Fruit fly (Drosophila melanogaster): ENCODE results near the gene CG9016.

Gene CG9016

DNA sequence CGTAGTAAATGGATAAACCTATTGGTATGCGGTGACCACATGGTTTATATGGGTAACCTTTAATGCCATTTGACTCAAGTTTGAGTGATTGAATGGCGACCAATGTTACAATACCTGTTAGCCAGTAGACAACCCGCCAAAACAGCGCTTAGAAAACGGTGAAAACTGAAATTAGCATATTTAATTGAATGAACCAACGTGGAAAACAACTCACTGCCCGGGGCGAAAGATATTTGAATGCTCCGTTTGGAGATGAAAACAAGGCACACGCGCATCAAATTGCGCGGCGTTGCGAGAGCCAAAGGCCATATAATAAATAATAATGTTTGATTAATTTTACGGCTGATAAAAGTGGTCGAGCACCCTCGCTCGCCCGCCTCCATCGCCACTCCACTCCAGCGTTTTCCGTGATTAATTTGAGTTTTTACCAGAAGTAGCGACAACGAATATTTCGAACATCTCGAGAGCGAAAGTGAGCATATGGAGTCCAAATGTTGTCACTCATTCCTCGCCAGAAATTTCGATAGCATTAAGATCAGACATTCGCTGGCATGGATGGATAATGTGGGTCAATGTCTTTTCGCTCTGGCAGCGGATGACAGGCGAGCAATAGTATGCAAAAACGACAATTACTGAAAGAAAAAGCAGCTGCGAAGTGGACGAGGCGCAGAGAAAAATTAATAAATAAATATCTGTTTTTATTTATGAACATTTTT lies 47.8 kb upstream of the CG9016 start (continued):
- TF ChIP-seq wek (GFP tag; optimal IDR thresholded peaks at IDR 0.05) (no peak), Dip3 (GFP tag; optimal IDR thresholded peaks at IDR 0.05) (no peak), CG4282 (GFP tag; optimal IDR thresholded peaks at IDR 0.05) (no peak), disco-r (GFP tag; optimal IDR thresholded peaks at IDR 0.05) (no peak), B-H2 (GFP tag; optimal IDR thresholded peaks at IDR 0.05) (no peak), CG13775 (GFP tag; optimal IDR thresholded peaks at IDR 0.05) (no peak), C15 (GFP tag; IDR thresholded peaks at IDR 0.05) (no peak), PHDP (tag; optimal IDR thresholded peaks at IDR 0.05) (no peak), fd102C (GFP tag; optimal IDR thresholded peaks at IDR 0.05) (no peak), CG14667 (GFP tag; IDR thresholded peaks at IDR 0.05) (no peak), lab (GFP tag; optimal IDR thresholded peaks at IDR 0.05) (peak; percentile 20), CG31388 (GFP tag; optimal IDR thresholded peaks at IDR 0.05) (no peak), CG34224 (GFP tag; IDR thresholded peaks at IDR 0.05; ENCODE audit: partially characterized antibody) (no peak), vvl (GFP tag; IDR thresholded peaks at IDR 0.05) (peak; percentile 53; the same call in 1 of the 2 replicates), Taf1 (GFP tag; IDR thresholded peaks at IDR 0.05) (no peak), sd (tag; optimal IDR thresholded peaks at IDR 0.05) (peak; percentile 55), cas (GFP tag; IDR thresholded peaks at IDR 0.05) (no peak), HLH3B (GFP tag; IDR thresholded peaks at IDR 0.05) (no peak), Sox100B (GFP tag; optimal IDR thresholded peaks at IDR 0.05) (no peak), CG13123 (GFP tag; optimal IDR thresholded peaks at IDR 0.05) (no peak), kay (GFP tag; optimal IDR thresholded peaks at IDR 0.05) (no peak), bcd (GFP tag; optimal IDR thresholded peaks at IDR 0.05) (no peak), unc-4 (GFP tag; IDR thresholded peaks at IDR 0.05; ENCODE audit: partially characterized antibody) (no peak), sens (GFP tag) (peak; percentile 46), amos (GFP tag; IDR thresholded peaks at IDR 0.05; ENCODE audit: partially characterized antibody) (no peak), CG10959 (GFP tag; IDR thresholded peaks at IDR 0.05) (no peak), crol (GFP tag; IDR thresholded peaks at IDR 0.05) (peak; percentile 42; the same call in 1 of the 2 replicates), CG18011 (GFP tag; optimal IDR thresholded peaks at IDR 0.05) (no peak), al (GFP tag; IDR thresholded peaks at IDR 0.05) (no peak), CG15514 (GFP tag; optimal IDR thresholded peaks at IDR 0.05) (no peak), twi (tag; optimal IDR thresholded peaks at IDR 0.05) (peak; percentile 76), cg (GFP tag; optimal IDR thresholded peaks at IDR 0.05) (no peak), repo (GFP tag; optimal IDR thresholded peaks at IDR 0.05) (no peak), CG12769 (tag; optimal IDR thresholded peaks at IDR 0.05) (peak; percentile 49), CG6654 (GFP tag; optimal IDR thresholded peaks at IDR 0.05) (no peak), onecut (GFP tag; IDR thresholded peaks at IDR 0.05) (no peak), Optix (GFP tag; IDR thresholded peaks at IDR 0.05) (no peak), HLHmδ (GFP tag; optimal IDR thresholded peaks at IDR 0.05) (no peak), CG31224 (GFP tag; IDR thresholded peaks at IDR 0.05) (no peak), salm (tag; optimal IDR thresholded peaks at IDR 0.05) (peak; percentile 30), CG32772 (GFP tag; IDR thresholded peaks at IDR 0.05) (no peak), tx (GFP tag; optimal IDR thresholded peaks at IDR 0.05) (no peak), CG14014 (GFP tag; IDR thresholded peaks at IDR 0.05) (no peak), lov (optimal IDR thresholded peaks at IDR 0.05) (no peak), lov (GFP tag; IDR thresholded peaks at IDR 0.05) (0 out of 3 replicates have a peak, but pooled peaks have one; percentile 14), ftz-f1 (GFP tag; optimal IDR thresholded peaks at IDR 0.05) (no peak), CG12299 (tag; optimal IDR thresholded peaks at IDR 0.05) (no peak), CG2875 (GFP tag; optimal IDR thresholded peaks at IDR 0.05) (no peak), CG14860 (GFP tag; IDR thresholded peaks at IDR 0.05; ENCODE audit: partially characterized antibody) (no peak), CG4328 (GFP tag; optimal IDR thresholded peaks at IDR 0.05) (no peak)

All from whole organism, embryonic.